Worm (Caenorhabditis elegans) whole organism, midembryonic: ENCODE results near the gene F10E9.5.

Experiments used
- T22C8.4 ChIP-seq: fragments of 200-800 bp; sonication (Bioruptor generic); IDR thresholded peaks from 2 replicates; pipeline ENCODE4 v1.3.6; 2022; ENCODE audit warnings: missing genetic modification characterization, missing compliant biosample characterization
- cog-1 ChIP-seq: sonication (generic microtip); optimal IDR thresholded peaks from 2 replicates; lab custom pipeline; 2016; ENCODE audit warnings: missing genetic modification characterization, missing compliant biosample characterization
- flt-1 ChIP-seq: fragments of 200-800 bp; sonication (Bioruptor generic); IDR thresholded peaks from 2 replicates; pipeline ENCODE4 v1.3.6; 2022; ENCODE audit warnings: missing genetic modification characterization, missing compliant biosample characterization
- klf-2 ChIP-seq: fragments of 200-800 bp; sonication (Bioruptor generic); conservative IDR thresholded peaks from 2 replicates; pipeline ENCODE4 v1.3.6; 2022; ENCODE audit warnings: missing genetic modification reagents, missing genetic modification characterization, missing compliant biosample characterization
- med-1 ChIP-seq: sonication (generic microtip); optimal IDR thresholded peaks from 2 replicates; lab custom pipeline; 2017; ENCODE audit warnings: missing genetic modification characterization, mild to moderate bottlenecking, missing compliant biosample characterization, antibody characterized with exemption, missing genetic modification reagents; ENCODE audit not compliant: insufficient read depth
- ref-1 ChIP-seq: fragments of 200-800 bp; sonication (Bioruptor generic); conservative IDR thresholded peaks from 2 replicates; pipeline ENCODE4 v1.3.6; 2022; ENCODE audit warnings: missing genetic modification reagents, missing genetic modification characterization, missing compliant biosample characterization
- tab-1 ChIP-seq: fragments of 200-800 bp; sonication (Bioruptor generic); IDR thresholded peaks from 2 replicates; pipeline ENCODE4 v1.3.6; 2022; ENCODE audit warnings: missing genetic modification characterization, missing compliant biosample characterization
- ztf-23 ChIP-seq: fragments of 200-800 bp; sonication (Bioruptor generic); IDR thresholded peaks from 2 replicates; pipeline ENCODE4 v1.3.6; 2022; ENCODE audit warnings: missing genetic modification reagents, missing genetic modification characterization, missing compliant biosample characterization
- ztf-29 ChIP-seq: fragments of 200-800 bp; sonication (Bioruptor generic); IDR thresholded peaks from 2 replicates; pipeline ENCODE4 v1.3.6; 2022; ENCODE audit warnings: missing genetic modification reagents, missing genetic modification characterization, missing compliant biosample characterization

F10E9.5 gene

ce11 chrIII:8298216-8298920 is 9.0 kb upstream of the F10E9.5 start:
- no peak for TF ChIP-seq klf-2 (GFP tag; lab: Robert Waterston, UW)
- TF ChIP-seq ztf-29 (GFP tag; lab: Robert Waterston, UW): no peak
- no peak for TF ChIP-seq ref-1 (GFP tag; lab: Robert Waterston, UW)
- TF ChIP-seq flt-1 (GFP tag; lab: Robert Waterston, UW): no peak
- TF ChIP-seq T22C8.4 (GFP tag; lab: Robert Waterston, UW): no peak
- TF ChIP-seq cog-1 (tag; lab: Kevin White, UChicago): no peak
- no peak for TF ChIP-seq med-1 (GFP tag; lab: Kevin White, UChicago)
- no peak for TF ChIP-seq tab-1 (GFP tag; lab: Robert Waterston, UW)
- no peak for TF ChIP-seq ztf-23 (GFP tag; lab: Robert Waterston, UW)

- TF ChIP-seq cog-1 (tag; lab: Kevin White, UChicago): no peak
- TF ChIP-seq tab-1 (GFP tag; lab: Robert Waterston, UW): 0 out of 2 replicates have a peak, but pooled peaks have one; percentile 66
Measured at ce11 chrIII:8299078-8299587, 8.3 kb upstream of the F10E9.5 start.

- TF ChIP-seq flt-1 (GFP tag; lab: Robert Waterston, UW): no peak
Measured at ce11 chrIII:8299734-8300133, 7.7 kb upstream of the F10E9.5 start.

DNA sequence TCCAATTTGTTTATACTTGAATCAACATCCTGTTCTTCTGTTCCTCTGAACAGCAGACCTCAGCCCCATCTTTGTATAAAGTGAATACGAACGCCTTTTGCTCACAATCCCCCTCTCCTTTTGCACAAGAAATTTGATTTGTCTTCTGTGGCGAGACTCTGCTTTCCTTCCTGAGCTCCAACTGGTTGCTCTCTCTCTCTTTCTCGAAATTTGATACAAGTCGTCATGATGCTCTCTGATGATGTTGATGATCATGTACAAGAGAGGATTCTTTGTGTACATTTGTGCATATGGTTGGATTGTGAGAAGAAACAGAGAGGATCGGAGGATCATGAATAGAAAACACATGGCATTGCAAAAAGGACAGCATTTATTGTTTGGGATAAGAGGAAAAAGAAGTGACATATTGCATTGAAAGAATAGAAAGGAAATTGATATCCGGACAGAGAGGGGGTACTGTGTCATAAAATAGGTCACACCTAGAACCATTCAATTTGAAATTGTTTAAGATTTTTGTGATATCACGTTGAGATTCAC is 6.5 kb upstream of the F10E9.5 start:
- TF ChIP-seq klf-2 (GFP tag; lab: Robert Waterston, UW) (no peak), flt-1 (GFP tag; lab: Robert Waterston, UW) (0 out of 2 replicates have a peak, but pooled peaks have one; percentile 15), ztf-23 (GFP tag; lab: Robert Waterston, UW) (no peak), tab-1 (GFP tag; lab: Robert Waterston, UW) (no peak), cog-1 (tag; lab: Kevin White, UChicago) (no peak), med-1 (GFP tag; lab: Kevin White, UChicago) (no peak)

DNA sequence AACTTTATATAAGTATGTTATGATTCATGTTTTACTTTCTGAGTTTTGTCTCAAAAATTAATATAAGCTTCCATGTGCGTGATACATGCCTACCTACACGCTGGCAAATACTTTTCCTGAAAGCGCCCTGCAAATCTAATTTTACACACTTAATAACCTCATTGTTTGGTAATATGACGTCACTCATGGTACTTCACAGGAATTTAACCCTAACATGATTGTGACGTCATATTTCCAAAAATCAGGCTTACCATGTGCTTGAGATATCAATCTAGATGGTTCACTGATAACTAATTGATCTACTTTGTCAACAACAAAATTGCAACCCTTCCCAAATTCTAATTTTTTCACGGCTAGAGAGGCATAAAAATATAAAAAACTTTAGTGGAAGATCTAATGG is 4.0 kb upstream of the F10E9.5 start:
- TF ChIP-seq ztf-29 (GFP tag; lab: Robert Waterston, UW) (no peak), flt-1 (GFP tag; lab: Robert Waterston, UW) (no peak), T22C8.4 (GFP tag; lab: Robert Waterston, UW) (no peak), tab-1 (GFP tag; lab: Robert Waterston, UW) (no peak), ref-1 (GFP tag; lab: Robert Waterston, UW) (no peak), med-1 (GFP tag; lab: Kevin White, UChicago) (no peak), cog-1 (tag; lab: Kevin White, UChicago) (no peak), klf-2 (GFP tag; lab: Robert Waterston, UW) (no peak), ztf-23 (GFP tag; lab: Robert Waterston, UW) (no peak)

DNA sequence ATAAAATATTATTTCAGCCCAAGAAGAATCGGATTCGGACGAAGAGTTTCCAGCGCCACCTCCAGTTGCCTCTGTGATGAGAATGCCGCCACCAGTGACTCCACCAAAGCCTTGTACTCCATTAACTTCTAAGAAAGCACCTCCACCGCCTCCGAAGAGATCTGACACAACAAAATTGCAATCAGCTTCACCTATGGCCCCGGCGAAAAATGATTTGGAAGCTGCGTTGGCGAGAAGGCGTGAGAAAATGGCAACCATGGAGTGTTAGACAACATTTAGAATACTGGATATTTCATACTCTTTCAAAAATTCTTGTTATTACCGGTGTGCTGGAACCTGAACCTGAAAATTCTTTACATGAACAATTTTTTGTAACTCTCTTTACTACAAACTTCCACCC is 2.1 kb upstream of the F10E9.5 start:
- TF ChIP-seq ref-1 (GFP tag; lab: Robert Waterston, UW) (no peak), ztf-23 (GFP tag; lab: Robert Waterston, UW) (no peak), T22C8.4 (GFP tag; lab: Robert Waterston, UW) (no peak), flt-1 (GFP tag; lab: Robert Waterston, UW) (no peak), tab-1 (GFP tag; lab: Robert Waterston, UW) (no peak), med-1 (GFP tag; lab: Kevin White, UChicago) (no peak), cog-1 (tag; lab: Kevin White, UChicago) (no peak), klf-2 (GFP tag; lab: Robert Waterston, UW) (no peak)

DNA sequence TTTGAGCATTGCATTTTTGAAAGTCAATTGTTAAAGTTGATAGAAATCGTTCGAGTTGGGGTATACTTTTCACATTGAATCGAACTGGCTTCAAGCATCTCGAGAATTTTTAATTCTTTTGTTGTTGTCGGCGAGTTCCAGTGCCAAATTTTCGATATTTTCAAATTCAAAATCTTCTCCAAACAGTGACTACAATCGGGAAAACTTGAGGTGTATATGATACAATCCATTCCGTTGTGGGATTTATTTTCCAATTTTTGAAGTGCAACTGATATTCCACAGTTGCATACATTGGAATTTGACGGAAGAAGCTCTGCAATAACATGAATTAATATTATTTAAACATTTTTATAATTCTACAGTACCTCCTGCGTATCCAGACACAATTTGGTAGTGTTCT is 1.6 kb upstream of the F10E9.5 start:
- no peak for TF ChIP-seq tab-1 (GFP tag; lab: Robert Waterston, UW)

DNA sequence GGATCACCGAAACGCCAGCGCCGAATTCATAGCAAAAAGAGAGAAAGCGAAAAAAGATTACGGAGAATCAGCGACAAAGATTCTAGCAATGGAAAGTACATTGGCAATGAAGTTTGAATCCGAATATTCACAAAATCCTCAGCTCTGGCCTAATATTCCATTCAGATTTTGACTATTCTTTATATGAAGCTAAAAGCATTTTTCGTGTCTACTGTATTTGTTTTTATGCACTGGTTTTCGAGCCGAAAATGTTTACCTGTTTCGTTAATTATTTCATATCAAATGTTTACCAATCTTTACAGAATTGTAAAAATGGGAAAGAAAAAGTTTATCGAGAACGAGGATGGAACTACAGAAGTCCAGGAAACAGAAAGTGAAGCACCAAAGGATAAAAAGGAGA is 846 bp downstream of the F10E9.5 start, which contains the start of gene F10E9.4:
TSS of gene F10E9.4 (plus strand) at position 301 of the 400 bp plus-strand sequence.
- no peak for TF ChIP-seq T22C8.4 (GFP tag; lab: Robert Waterston, UW)
- TF ChIP-seq klf-2 (GFP tag; lab: Robert Waterston, UW): no peak
- no peak for TF ChIP-seq ztf-29 (GFP tag; lab: Robert Waterston, UW)
- TF ChIP-seq cog-1 (tag; lab: Kevin White, UChicago): no peak
- TF ChIP-seq tab-1 (GFP tag; lab: Robert Waterston, UW): no peak
- TF ChIP-seq ref-1 (GFP tag; lab: Robert Waterston, UW): no peak
- no peak for TF ChIP-seq med-1 (GFP tag; lab: Kevin White, UChicago)
- TF ChIP-seq flt-1 (GFP tag; lab: Robert Waterston, UW): no peak
- TF ChIP-seq ztf-23 (GFP tag; lab: Robert Waterston, UW): no peak

DNA sequence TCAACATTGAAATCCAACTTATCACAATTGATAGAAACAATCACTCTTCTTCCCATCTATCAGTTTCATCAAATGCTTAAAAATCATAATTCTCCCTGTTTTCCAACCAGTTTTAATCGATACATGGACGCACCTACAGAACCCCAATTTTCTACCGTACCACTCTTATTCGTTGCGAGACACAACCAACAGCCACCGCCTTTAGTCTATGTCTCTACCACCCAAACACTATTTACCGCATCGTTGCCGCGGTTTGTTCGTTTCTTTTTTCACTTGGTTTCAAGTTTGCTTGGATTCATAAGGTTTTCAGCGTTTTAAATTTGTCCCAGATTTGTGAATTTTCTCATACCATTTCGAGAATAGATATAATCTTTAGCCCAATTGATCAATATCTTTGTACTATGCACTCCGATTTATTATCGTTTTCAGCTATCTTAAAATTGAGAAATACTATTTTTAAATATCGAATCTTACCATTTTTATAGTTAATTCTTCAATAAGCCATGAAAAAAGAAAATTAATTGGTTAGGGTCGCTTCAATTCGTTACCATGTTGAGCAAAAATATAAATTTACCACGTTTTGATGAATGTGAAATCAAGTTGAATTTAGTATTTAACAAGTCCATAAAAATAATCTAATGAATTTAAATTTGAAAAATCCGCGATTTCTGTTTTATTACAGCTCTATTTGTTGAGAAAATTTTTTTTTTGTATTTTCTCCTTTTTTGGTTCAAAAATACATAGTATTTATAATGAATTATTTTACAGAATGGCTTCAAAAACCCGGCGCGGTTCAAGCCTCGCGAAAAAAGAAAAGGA is 3.1 kb downstream of the F10E9.5 start, which contains the start of gene F10E9.3:
TSS of gene F10E9.3 (plus strand) at position 769 of the 819 bp plus-strand sequence.
- TF ChIP-seq klf-2 (GFP tag; lab: Robert Waterston, UW) (no peak), T22C8.4 (GFP tag; lab: Robert Waterston, UW) (no peak), ref-1 (GFP tag; lab: Robert Waterston, UW) (no peak), med-1 (GFP tag; lab: Kevin White, UChicago) (no peak), ztf-23 (GFP tag; lab: Robert Waterston, UW) (no peak), flt-1 (GFP tag; lab: Robert Waterston, UW) (no peak), cog-1 (tag; lab: Kevin White, UChicago) (no peak)
